Worm (Caenorhabditis elegans): ENCODE measurements around the gene K12H6.5.

- no peak for TF ChIP-seq hmg-4 (GFP tag; optimal IDR thresholded peaks at IDR 0.05)
- no peak for TF ChIP-seq flt-1 (GFP tag; IDR thresholded peaks at IDR 0.05)
These were observed 19.7 kb upstream of the K12H6.5 start for ce11 chrII:2845674-2846073.
